Fruit fly (Drosophila melanogaster): Measurements from ENCODE around the gene CG44174.

CG44174 gene

DNA sequence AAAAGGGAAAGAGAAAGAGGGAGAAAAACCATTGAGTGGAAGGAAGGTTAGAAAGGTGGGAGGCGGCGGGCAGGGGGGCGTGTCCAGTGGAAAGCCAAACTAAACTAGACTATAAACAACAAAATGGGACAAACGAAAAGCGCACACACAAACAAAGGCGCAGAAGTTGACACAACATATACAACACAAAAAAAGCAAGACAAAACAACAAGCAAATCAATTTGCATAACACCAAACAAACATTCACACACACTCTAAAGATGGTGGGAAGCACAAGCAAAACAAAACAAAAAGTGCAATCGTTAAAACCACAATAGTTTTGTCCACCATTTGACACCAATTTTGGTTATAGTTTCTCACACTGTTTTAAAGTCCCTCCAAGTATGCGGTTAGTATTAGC is 24.9 kb upstream of the CG44174 start:
- TF ChIP-seq CG11294 (GFP tag; IDR thresholded peaks at IDR 0.05) (no peak), dsx (GFP tag; optimal IDR thresholded peaks at IDR 0.05; ENCODE audit: poor library complexity, severe bottlenecking) (no peak), Gug (GFP tag; IDR thresholded peaks at IDR 0.05) (no peak)

dm6 chr3R:19321457-19322172 is 24.1 kb upstream of the CG44174 start:
- TF ChIP-seq CG6854 (GFP tag; optimal IDR thresholded peaks at IDR 0.05) (peak; percentile 74), CG6808 (GFP tag; optimal IDR thresholded peaks at IDR 0.05) (peak; percentile 94), CG3919 (GFP tag; optimal IDR thresholded peaks at IDR 0.05) (peak; percentile 25), ss (GFP tag; optimal IDR thresholded peaks at IDR 0.05) (peak; percentile 97 to 99), Sox15 (GFP tag; optimal IDR thresholded peaks at IDR 0.05) (no peak), Blimp-1 (GFP tag; optimal IDR thresholded peaks at IDR 0.05) (peak; percentile 58), CG10631 (GFP tag; optimal IDR thresholded peaks at IDR 0.05) (peak; percentile 42), CG7368 (GFP tag; optimal IDR thresholded peaks at IDR 0.05) (peak; percentile 44), CG4318 (GFP tag; optimal IDR thresholded peaks at IDR 0.05) (peak; percentile 7), CG15336 (GFP tag; IDR thresholded peaks at IDR 0.05) (peak; percentile 43; the same call in 1 of the 2 replicates), Sox102F (GFP tag; optimal IDR thresholded peaks at IDR 0.05) (peak; percentile 44), CG10669 (GFP tag; optimal IDR thresholded peaks at IDR 0.05) (peak; percentile 80), CG3032 (tag; optimal IDR thresholded peaks at IDR 0.05) (peak; percentile 80), CG32006 (GFP tag; optimal IDR thresholded peaks at IDR 0.05) (peak; percentile 25), eg (GFP tag; IDR thresholded peaks at IDR 0.05) (peak; percentile 82), pdm3 (GFP tag; optimal IDR thresholded peaks at IDR 0.05) (peak; percentile 36), achi (GFP tag; optimal IDR thresholded peaks at IDR 0.05) (peak; percentile 34), CG11762 (GFP tag; optimal IDR thresholded peaks at IDR 0.05; ENCODE audit: insufficient read depth) (peak; percentile 0), CG8119 (GFP tag; IDR thresholded peaks at IDR 0.05) (peak; percentile 17), net (GFP tag; optimal IDR thresholded peaks at IDR 0.05) (peak; percentile 58), fd59A (GFP tag; optimal IDR thresholded peaks at IDR 0.05) (peak; percentile 65), OdsH (GFP tag; optimal IDR thresholded peaks at IDR 0.05) (peak; percentile 15), Sox14 (GFP tag; optimal IDR thresholded peaks at IDR 0.05) (peak; percentile 29), dsx (GFP tag; optimal IDR thresholded peaks at IDR 0.05; ENCODE audit: poor library complexity, severe bottlenecking) (peak; percentile 66), Ets21C (GFP tag; optimal IDR thresholded peaks at IDR 0.05) (no peak), CG8632 (GFP tag; optimal IDR thresholded peaks at IDR 0.05) (peak; percentile 16), Eip93F (GFP tag; optimal IDR thresholded peaks at IDR 0.05) (no peak), cyc (GFP tag; optimal IDR thresholded peaks at IDR 0.05) (peak; percentile 5), CG11294 (GFP tag; IDR thresholded peaks at IDR 0.05) (no peak), lz (GFP tag; optimal IDR thresholded peaks at IDR 0.05) (no peak), Ets96B (tag; optimal IDR thresholded peaks at IDR 0.05) (peak; percentile 87), acj6 (GFP tag; optimal IDR thresholded peaks at IDR 0.05) (no peak), dac (GFP tag; optimal IDR thresholded peaks at IDR 0.05) (peak; percentile 5), CG11902 (GFP tag; optimal IDR thresholded peaks at IDR 0.05) (no peak), salr (GFP tag; optimal IDR thresholded peaks at IDR 0.05) (peak; percentile 42 to 45), CG9139 (GFP tag; optimal IDR thresholded peaks at IDR 0.05) (peak; percentile 95), fkh (GFP tag; optimal IDR thresholded peaks at IDR 0.05) (peak; percentile 0), Hr39 (GFP tag; optimal IDR thresholded peaks at IDR 0.05) (no peak), Hr38 (GFP tag; optimal IDR thresholded peaks at IDR 0.05) (no peak), Eip78C (GFP tag) (peak; percentile 80), spab (GFP tag; optimal IDR thresholded peaks at IDR 0.05) (peak; percentile 90), CG16779 (tag; optimal IDR thresholded peaks at IDR 0.05) (peak; percentile 71), CG6163 (GFP tag; IDR thresholded peaks at IDR 0.05) (peak; percentile 89), Gug (GFP tag; IDR thresholded peaks at IDR 0.05) (no peak; the same call in 1 of the 2 replicates), vri (GFP tag; optimal IDR thresholded peaks at IDR 0.05) (peak; percentile 5), Smox (GFP tag; optimal IDR thresholded peaks at IDR 0.05) (peak; percentile 13), Met (GFP tag; optimal IDR thresholded peaks at IDR 0.05) (peak; percentile 45), svp (GFP tag) (peak; percentile 61)

All from whole organism, prepupa.